Worm (Caenorhabditis elegans) whole organism, late embryonic: Measurements from ENCODE around the gene nhr-277.

Source experiments
- C38D4.7 ChIP-seq: fragments of 200-800 bp; sonication (Bioruptor generic); optimal IDR thresholded peaks from 2 replicates; lab custom pipeline; 2018; ENCODE audit warnings: mild to moderate bottlenecking, missing genetic modification characterization, moderate library complexity, missing compliant biosample characterization
- T23F11.4 ChIP-seq: fragments of 200-800 bp; sonication (Bioruptor generic); optimal IDR thresholded peaks from 2 replicates; lab custom pipeline; 2018; ENCODE audit warnings: mild to moderate bottlenecking, missing genetic modification characterization, missing compliant biosample characterization
- Y22D7AL.16 ChIP-seq: sonication (generic microtip); optimal IDR thresholded peaks from 2 replicates; lab custom pipeline; 2016; ENCODE audit warnings: missing genetic modification characterization, missing compliant biosample characterization
- ahr-1 ChIP-seq: sonication (generic microtip); optimal IDR thresholded peaks from 2 replicates; lab custom pipeline; 2016; ENCODE audit warnings: missing genetic modification characterization, missing compliant biosample characterization
- ama-1 ChIP-seq: fragments of 150-350 bp; optimal IDR thresholded peaks from 2 replicates; lab custom pipeline; 2014
- ceh-14 ChIP-seq: sonication (generic microtip); optimal IDR thresholded peaks from 2 replicates; lab custom pipeline; 2016; ENCODE audit warnings: missing genotype, missing genetic modification characterization, missing compliant biosample characterization
- ceh-19 ChIP-seq: fragments of 200-800 bp; sonication (Bioruptor generic); optimal IDR thresholded peaks from 2 replicates; lab custom pipeline; 2018; ENCODE audit warnings: mild to moderate bottlenecking, missing genetic modification characterization, missing compliant biosample characterization
- ceh-2 ChIP-seq: sonication (generic microtip); optimal IDR thresholded peaks from 2 replicates; lab custom pipeline; 2016; ENCODE audit warnings: missing genotype, missing genetic modification characterization, missing compliant biosample characterization
- ceh-22 ChIP-seq: sonication (generic microtip); optimal IDR thresholded peaks from 2 replicates; lab custom pipeline; 2017; ENCODE audit warnings: missing biosample characterization, missing genetic modification characterization
- ceh-30 ChIP-seq: fragments of 150-350 bp; optimal IDR thresholded peaks from 2 replicates; lab custom pipeline; 2014; ENCODE audit warnings: missing biosample characterization, missing genetic modification characterization
- ceh-45 ChIP-seq: fragments of 200-800 bp; sonication (Bioruptor generic); IDR thresholded peaks from 2 replicates; pipeline ENCODE4 v1.3.6; 2022; ENCODE audit warnings: missing genetic modification reagents, missing genetic modification characterization, missing compliant biosample characterization
- ceh-48 ChIP-seq: sonication (generic microtip); optimal IDR thresholded peaks from 2 replicates; lab custom pipeline; 2016; ENCODE audit warnings: missing genetic modification characterization, inconsistent platforms, missing compliant biosample characterization
- ceh-9 ChIP-seq: sonication (generic microtip); optimal IDR thresholded peaks from 2 replicates; lab custom pipeline; 2016; ENCODE audit warnings: mild to moderate bottlenecking, missing genetic modification characterization, inconsistent platforms, missing compliant biosample characterization
- che-1 ChIP-seq: sonication (generic microtip); optimal IDR thresholded peaks from 2 replicates; lab custom pipeline; 2016; ENCODE audit warnings: mild to moderate bottlenecking, missing genetic modification characterization, missing compliant biosample characterization
- dmd-4 ChIP-seq: sonication (generic microtip); optimal IDR thresholded peaks from 2 replicates; lab custom pipeline; 2016; ENCODE audit warnings: borderline replicate concordance, missing genetic modification characterization, missing compliant biosample characterization
- dve-1 ChIP-seq: sonication (generic microtip); optimal IDR thresholded peaks from 2 replicates; lab custom pipeline; 2017; ENCODE audit warnings: antibody characterized with exemption, mild to moderate bottlenecking, missing genetic modification characterization, missing compliant biosample characterization
- elt-2 ChIP-seq: sonication (generic microtip); optimal IDR thresholded peaks from 2 replicates; lab custom pipeline; 2016; ENCODE audit warnings: missing genetic modification reagents, missing genetic modification characterization, missing compliant biosample characterization
- elt-4 ChIP-seq: sonication (generic microtip); optimal IDR thresholded peaks from 2 replicates; lab custom pipeline; 2016; ENCODE audit warnings: missing genetic modification characterization, missing compliant biosample characterization
- eyg-1 ChIP-seq: sonication (generic microtip); optimal IDR thresholded peaks from 2 replicates; lab custom pipeline; 2016; ENCODE audit warnings: missing genotype, missing genetic modification characterization, missing compliant biosample characterization
- fkh-10 ChIP-seq: fragments of 150-350 bp; optimal IDR thresholded peaks from 2 replicates; lab custom pipeline; 2014; ENCODE audit warnings: missing biosample characterization, missing genetic modification reagents, missing genetic modification characterization
- fkh-6 ChIP-seq: sonication (generic microtip); optimal IDR thresholded peaks from 2 replicates; lab custom pipeline; 2016; ENCODE audit warnings: missing genetic modification characterization, missing compliant biosample characterization
- gmeb-2 ChIP-seq: sonication (generic microtip); optimal IDR thresholded peaks from 2 replicates; lab custom pipeline; 2016; ENCODE audit warnings: missing genetic modification characterization, inconsistent platforms, missing compliant biosample characterization
- hlh-13 ChIP-seq: fragments of 200-800 bp; sonication (Bioruptor generic); optimal IDR thresholded peaks from 2 replicates; lab custom pipeline; 2018; ENCODE audit warnings: mild to moderate bottlenecking, missing genetic modification characterization, missing compliant biosample characterization
- hlh-15 ChIP-seq: sonication (generic microtip); optimal IDR thresholded peaks from 2 replicates; lab custom pipeline; 2016; ENCODE audit warnings: missing genetic modification characterization, missing compliant biosample characterization
- hlh-30 ChIP-seq: sonication (generic microtip); optimal IDR thresholded peaks from 2 replicates; lab custom pipeline; 2017; ENCODE audit warnings: antibody characterized with exemption, missing genetic modification characterization, missing compliant biosample characterization; ENCODE audit not compliant: insufficient read depth
- hlh-6 ChIP-seq: sonication (generic microtip); optimal IDR thresholded peaks from 2 replicates; lab custom pipeline; 2016; ENCODE audit warnings: missing genotype, missing genetic modification characterization, missing compliant biosample characterization
- hlh-8 ChIP-seq: sonication (generic microtip); optimal IDR thresholded peaks from 2 replicates; lab custom pipeline; 2016; ENCODE audit warnings: missing genotype, missing genetic modification characterization, missing compliant biosample characterization
- lin-11 ChIP-seq: fragments of 200-800 bp; sonication (Bioruptor generic); optimal IDR thresholded peaks from 2 replicates; lab custom pipeline; 2018; ENCODE audit warnings: mild to moderate bottlenecking, missing genetic modification characterization, missing compliant biosample characterization
- madf-2 ChIP-seq: sonication (generic microtip); optimal IDR thresholded peaks from 2 replicates; lab custom pipeline; 2017; ENCODE audit warnings: missing genetic modification characterization, missing compliant biosample characterization
- mec-3 ChIP-seq: sonication (generic microtip); optimal IDR thresholded peaks from 2 replicates; lab custom pipeline; 2016; ENCODE audit warnings: borderline replicate concordance, missing genetic modification characterization, missing compliant biosample characterization
- npax-4 ChIP-seq: sonication (generic microtip); optimal IDR thresholded peaks from 2 replicates; lab custom pipeline; 2016; ENCODE audit warnings: missing genetic modification characterization, missing compliant biosample characterization
- pax-1 ChIP-seq: fragments of 150-350 bp; optimal IDR thresholded peaks from 2 replicates; lab custom pipeline; 2014; ENCODE audit warnings: missing biosample characterization, missing genetic modification characterization
- pha-2 ChIP-seq: sonication (generic microtip); optimal IDR thresholded peaks from 2 replicates; lab custom pipeline; 2017; ENCODE audit warnings: mild to moderate bottlenecking, missing genetic modification characterization, missing compliant biosample characterization
- pqm-1 ChIP-seq: sonication (generic microtip); optimal IDR thresholded peaks from 2 replicates; lab custom pipeline; 2016; ENCODE audit warnings: missing genetic modification characterization, missing compliant biosample characterization
- ref-2 ChIP-seq: sonication (generic microtip); optimal IDR thresholded peaks from 2 replicates; lab custom pipeline; 2016; ENCODE audit warnings: missing genetic modification characterization, missing compliant biosample characterization
- rnt-1 ChIP-seq: sonication (generic microtip); optimal IDR thresholded peaks from 2 replicates; lab custom pipeline; 2016; ENCODE audit warnings: missing genetic modification characterization, missing compliant biosample characterization
- sdc-2 ChIP-seq: sonication (generic microtip); optimal IDR thresholded peaks from 2 replicates; lab custom pipeline; 2016; ENCODE audit warnings: missing genotype, missing genetic modification characterization, missing compliant biosample characterization
- sox-2 ChIP-seq: fragments of 200-800 bp; sonication (Bioruptor generic); IDR thresholded peaks from 2 replicates; pipeline ENCODE4 v1.3.6; 2022; ENCODE audit warnings: missing genetic modification reagents, missing genetic modification characterization, missing compliant biosample characterization
- sox-4 ChIP-seq: sonication (generic microtip); optimal IDR thresholded peaks from 2 replicates; lab custom pipeline; 2017; ENCODE audit warnings: mild to moderate bottlenecking, missing genetic modification characterization, inconsistent platforms, missing compliant biosample characterization
- syd-9 ChIP-seq: sonication (generic microtip); optimal IDR thresholded peaks from 2 replicates; lab custom pipeline; 2016; ENCODE audit warnings: mild to moderate bottlenecking, missing genetic modification characterization, moderate library complexity, missing compliant biosample characterization
- unc-3 ChIP-seq, 2 experiments: fragments of 200-800 bp in 1 of 2; sonication (Bioruptor generic) in 1 of 2; sonication (generic microtip) in 1 of 2; conservative IDR thresholded peaks in 1 of 2; optimal IDR thresholded peaks in 1 of 2; 2 replicates each; pipeline versions ENCODE4 v1.3.6 to Lab custom; 2016 to 2022; ENCODE audit warnings: missing compliant biosample characterization in 2 of 2, missing genetic modification characterization in 2 of 2, missing genetic modification reagents in 1 of 2
- unc-42 ChIP-seq: sonication (generic microtip); optimal IDR thresholded peaks from 2 replicates; lab custom pipeline; 2016; ENCODE audit warnings: missing genotype, missing genetic modification characterization, missing compliant biosample characterization
- unc-55 ChIP-seq: sonication (generic microtip); optimal IDR thresholded peaks from 2 replicates; lab custom pipeline; 2017; ENCODE audit warnings: missing biosample characterization, missing genetic modification reagents, missing genetic modification characterization
- unc-86 ChIP-seq: sonication (generic microtip); optimal IDR thresholded peaks from 2 replicates; lab custom pipeline; 2016; ENCODE audit warnings: missing genetic modification characterization, missing compliant biosample characterization
- zip-5 ChIP-seq: sonication (generic microtip); optimal IDR thresholded peaks from 2 replicates; lab custom pipeline; 2016; ENCODE audit warnings: missing genetic modification characterization, missing compliant biosample characterization
- ztf-16 ChIP-seq: sonication (generic microtip); optimal IDR thresholded peaks from 2 replicates; lab custom pipeline; 2017; ENCODE audit warnings: missing genetic modification characterization, missing compliant biosample characterization

nhr-277 gene

ce11 chrIV:2708329-2708965 is 34.3 kb upstream of the nhr-277 start (continued):
- peak; percentile 38 for TF ChIP-seq ceh-2 (tag; lab: Kevin White, UChicago)
- TF ChIP-seq ceh-45 (GFP tag; lab: Robert Waterston, UW): no peak
- TF ChIP-seq T23F11.4: no peak
- TF ChIP-seq mec-3 (tag; lab: Kevin White, UChicago): no peak
- TF ChIP-seq npax-4 (tag; lab: Kevin White, UChicago): no peak
- TF ChIP-seq ceh-22 (tag; lab: Kevin White, UChicago): no peak
- TF ChIP-seq elt-2 (tag; lab: Kevin White, UChicago): no peak
- no peak for TF ChIP-seq pax-1 (tag; lab: Kevin White, UChicago)
- no peak for TF ChIP-seq sox-4 (tag; lab: Kevin White, UChicago)
- peak; percentile 87 for TF ChIP-seq unc-55 (GFP tag; lab: Kevin White, UChicago)
- TF ChIP-seq che-1 (tag; lab: Kevin White, UChicago): no peak
- TF ChIP-seq hlh-15 (tag; lab: Kevin White, UChicago): no peak
- TF ChIP-seq Y22D7AL.16 (tag; lab: Kevin White, UChicago): no peak
- no peak for TF ChIP-seq C38D4.7
- no peak for TF ChIP-seq ztf-16
- TF ChIP-seq unc-86 (tag; lab: Kevin White, UChicago): no peak
- no peak for TF ChIP-seq pqm-1 (tag; lab: Kevin White, UChicago)
- no peak for TF ChIP-seq pha-2 (tag; lab: Kevin White, UChicago)
- no peak for TF ChIP-seq sox-2
- TF ChIP-seq hlh-13 (GFP tag; lab: Kevin White, UChicago): no peak
- no peak for TF ChIP-seq gmeb-2
- TF ChIP-seq rnt-1: peak; percentile 42
- TF ChIP-seq ahr-1: no peak
- no peak for TF ChIP-seq madf-2 (tag; lab: Kevin White, UChicago)
- TF ChIP-seq hlh-8 (tag; lab: Kevin White, UChicago): peak; percentile 24
- TF ChIP-seq dmd-4 (tag; lab: Kevin White, UChicago): no peak
- TF ChIP-seq eyg-1 (tag; lab: Kevin White, UChicago): no peak
- TF ChIP-seq ama-1 (lab: Kevin White, UChicago): no peak
- peak; percentile 99 for TF ChIP-seq hlh-30 (tag; lab: Kevin White, UChicago)
- no peak for TF ChIP-seq fkh-6 (tag; lab: Kevin White, UChicago)
- peak; percentile 42 for TF ChIP-seq hlh-6 (tag; lab: Kevin White, UChicago)
- peak; percentile 57 for TF ChIP-seq ref-2
- TF ChIP-seq fkh-10 (GFP tag; lab: Kevin White, UChicago): no peak
- TF ChIP-seq dve-1: peak; percentile 10
- TF ChIP-seq syd-9 (tag; lab: Kevin White, UChicago): no peak
- TF ChIP-seq ceh-30: no peak
- TF ChIP-seq zip-5 (tag; lab: Kevin White, UChicago): no peak
- no peak for TF ChIP-seq ceh-19 (GFP tag; lab: Kevin White, UChicago)
- TF ChIP-seq unc-42 (tag; lab: Kevin White, UChicago): peak; percentile 52
- no peak for TF ChIP-seq lin-11 (tag; lab: Kevin White, UChicago)
- no peak for TF ChIP-seq elt-4
- TF ChIP-seq unc-3 (GFP tag; conservative IDR thresholded peaks at IDR 0.05; lab: Robert Waterston, UW): no peak
- no peak for TF ChIP-seq unc-3 (tag; optimal IDR thresholded peaks at IDR 0.05; lab: Kevin White, UChicago)
- no peak for TF ChIP-seq ceh-9
- TF ChIP-seq ceh-14 (tag; lab: Kevin White, UChicago): peak; percentile 16
- TF ChIP-seq ceh-48 (tag; lab: Kevin White, UChicago): no peak
- peak; percentile 24 for TF ChIP-seq sdc-2 (tag; lab: Kevin White, UChicago)
